Fruit fly (Drosophila melanogaster) whole organism: ENCODE results near the gene CG13054.

Experiments used
- CG8478 ChIP-seq: fragments of >200 bp; optimal IDR thresholded peaks from 2 replicates; lab custom pipeline; 2018; ENCODE audit warnings: inconsistent platforms
- Dll ChIP-seq: fragments of >200 bp; optimal IDR thresholded peaks from 2 replicates; lab custom pipeline; 2017
- EcR ChIP-seq, 2 experiments: fragments of >200 bp; optimal IDR thresholded peaks; 2 replicates each; lab custom pipeline; 2017; ENCODE audit warnings: missing biosample characterization in 2 of 2, missing genetic modification characterization in 2 of 2, missing genetic modification reagents in 2 of 2
- pan ChIP-seq: fragments of >200 bp; optimal IDR thresholded peaks from 2 replicates; lab custom pipeline; 2017
- psq ChIP-seq: fragments of >200 bp; optimal IDR thresholded peaks from 2 replicates; lab custom pipeline; 2017
- usp ChIP-seq: fragments of >200 bp; optimal IDR thresholded peaks from 2 replicates; lab custom pipeline; 2017; ENCODE audit warnings: missing biosample characterization, missing genetic modification characterization, mixed read lengths

Gene CG13054

dm6 chr3L:16257118-16257627 is at the start of gene CG13054:
Gene CG13054, minus strand, starts transcription at chr3L:16257191.
- TF ChIP-seq Dll (lab: Kevin White, UChicago) (no peak), CG8478 (no peak), psq (lab: Kevin White, UChicago) (no peak), pan (lab: Kevin White, UChicago) (no peak), usp (GFP tag; lab: Kevin White, UChicago) (no peak), EcR (GFP tag; optimal IDR thresholded peaks at IDR 0.05; lab: Kevin White, UChicago) (no peak)

- TF ChIP-seq CG8478 (no peak), psq (lab: Kevin White, UChicago) (no peak), pan (lab: Kevin White, UChicago) (no peak), usp (GFP tag; lab: Kevin White, UChicago) (no peak), Dll (lab: Kevin White, UChicago) (no peak), EcR (GFP tag; optimal IDR thresholded peaks at IDR 0.05; lab: Kevin White, UChicago) (no peak)
Observed at dm6 chr3L:16305820-16306650, 49.0 kb upstream of the CG13054 start, which contains the start of the genes CG13043 and CG13063. Gene CG13043, minus strand, starts transcription at chr3L:16305870. Gene CG13063, plus strand, starts transcription at chr3L:16306600.

dm6 chr3L:16303982-16304381 is 47.0 kb upstream of the CG13054 start, which contains the start of gene CG43249:
Gene CG43249, plus strand, starts transcription at chr3L:16304282.
- no peak for TF ChIP-seq usp (GFP tag; lab: Kevin White, UChicago)
- TF ChIP-seq psq (lab: Kevin White, UChicago) = no peak
- no peak for TF ChIP-seq Dll (lab: Kevin White, UChicago)
- TF ChIP-seq CG8478 = no peak
- TF ChIP-seq pan (lab: Kevin White, UChicago) = no peak
- TF ChIP-seq EcR (GFP tag; optimal IDR thresholded peaks at IDR 0.05; lab: Kevin White, UChicago) = no peak

dm6 chr3L:16303078-16303477 is 46.1 kb upstream of the CG13054 start, which contains the start of gene CG13044:
Gene CG13044, minus strand, starts transcription at chr3L:16303178.
- TF ChIP-seq usp (GFP tag; lab: Kevin White, UChicago) (no peak), CG8478 (no peak), Dll (lab: Kevin White, UChicago) (no peak), pan (lab: Kevin White, UChicago) (no peak), psq (lab: Kevin White, UChicago) (no peak), EcR (GFP tag; optimal IDR thresholded peaks at IDR 0.05; lab: Kevin White, UChicago) (no peak)

dm6 chr3L:16301153-16301552 is 44.2 kb upstream of the CG13054 start, which contains the start of gene CG4982:
Gene CG4982, plus strand, starts transcription at chr3L:16301453.
- TF ChIP-seq Dll (lab: Kevin White, UChicago) = no peak

dm6 chr3L:16295447-16295846 is 38.5 kb upstream of the CG13054 start, which contains the start of gene CG4962:
Gene CG4962, minus strand, starts transcription at chr3L:16295547.
- no peak for TF ChIP-seq Dll (lab: Kevin White, UChicago)
- TF ChIP-seq CG8478 = no peak
- no peak for TF ChIP-seq usp (GFP tag; lab: Kevin White, UChicago)
- TF ChIP-seq pan (lab: Kevin White, UChicago) = no peak
- TF ChIP-seq EcR (GFP tag; optimal IDR thresholded peaks at IDR 0.05; lab: Kevin White, UChicago) = no peak
- TF ChIP-seq psq (lab: Kevin White, UChicago) = no peak

dm6 chr3L:16291678-16292077 is 34.7 kb upstream of the CG13054 start:
- no peak for TF ChIP-seq EcR (GFP tag; optimal IDR thresholded peaks at IDR 0.05; lab: Kevin White, UChicago)
- TF ChIP-seq psq (lab: Kevin White, UChicago) = no peak
- TF ChIP-seq pan (lab: Kevin White, UChicago) = no peak
- no peak for TF ChIP-seq CG8478
- TF ChIP-seq Dll (lab: Kevin White, UChicago) = no peak
- no peak for TF ChIP-seq usp (GFP tag; lab: Kevin White, UChicago)

dm6 chr3L:16290850-16291249 is 33.9 kb upstream of the CG13054 start, which contains the start of gene CG13045:
Gene CG13045, minus strand, starts transcription at chr3L:16290950.
- TF ChIP-seq Dll (lab: Kevin White, UChicago) (no peak), pan (lab: Kevin White, UChicago) (no peak), CG8478 (no peak), psq (lab: Kevin White, UChicago) (no peak), EcR (GFP tag; optimal IDR thresholded peaks at IDR 0.05; lab: Kevin White, UChicago) (no peak), usp (GFP tag; lab: Kevin White, UChicago) (no peak)

- no peak for TF ChIP-seq psq (lab: Kevin White, UChicago)
Observed at dm6 chr3L:16289067-16289466, 32.1 kb upstream of the CG13054 start.

dm6 chr3L:16288322-16288721 is 31.3 kb upstream of the CG13054 start, which contains the start of gene CG13046:
Gene CG13046, minus strand, starts transcription at chr3L:16288422.
- no peak for TF ChIP-seq usp (GFP tag; lab: Kevin White, UChicago)
- no peak for TF ChIP-seq Dll (lab: Kevin White, UChicago)
- TF ChIP-seq CG8478 = no peak
- no peak for TF ChIP-seq psq (lab: Kevin White, UChicago)
- no peak for TF ChIP-seq pan (lab: Kevin White, UChicago)
- no peak for TF ChIP-seq EcR (GFP tag; optimal IDR thresholded peaks at IDR 0.05; lab: Kevin White, UChicago)

dm6 chr3L:16286258-16286657 is 29.3 kb upstream of the CG13054 start:
- TF ChIP-seq Dll (lab: Kevin White, UChicago) (no peak), pan (lab: Kevin White, UChicago) (no peak), EcR (GFP tag; optimal IDR thresholded peaks at IDR 0.05; lab: Kevin White, UChicago) (no peak), usp (GFP tag; lab: Kevin White, UChicago) (no peak), CG8478 (no peak)
